1 fruit fly cellular context compared by ENCODE assay signal in genomic region chr3L:5096674-5097073, dm6.
TF ChIP-seq lines count a peak whose summit lies in the region.

No protein-coding gene starts in this region.

TF ChIP-seq in whole organism, prepupa, 60 proteins besides CTCF, POLR2A, EP300 and RAD21 (continued from another document):
- TF ChIP-seq fd85E (GFP tag; optimal IDR thresholded peaks at IDR 0.05; lab: Kevin White, UChicago) (no peak), CG4318 (GFP tag; optimal IDR thresholded peaks at IDR 0.05; lab: Kevin White, UChicago) (no peak), OdsH (GFP tag; optimal IDR thresholded peaks at IDR 0.05; lab: Kevin White, UChicago) (peak; percentile 45), fd59A (GFP tag; optimal IDR thresholded peaks at IDR 0.05; lab: Kevin White, UChicago) (no peak), CG31627 (GFP tag; optimal IDR thresholded peaks at IDR 0.05; lab: Kevin White, UChicago) (no peak), topi (GFP tag; optimal IDR thresholded peaks at IDR 0.05; lab: Kevin White, UChicago) (peak; percentile 20), CG6808 (GFP tag; optimal IDR thresholded peaks at IDR 0.05; lab: Kevin White, UChicago) (peak; percentile 1), Hr38 (GFP tag; optimal IDR thresholded peaks at IDR 0.05; lab: Kevin White, UChicago) (no peak), fkh (GFP tag; optimal IDR thresholded peaks at IDR 0.05; lab: Kevin White, UChicago) (no peak), achi (GFP tag; optimal IDR thresholded peaks at IDR 0.05; lab: Kevin White, UChicago) (peak; percentile 31), Hr4 (GFP tag; optimal IDR thresholded peaks at IDR 0.05; lab: Kevin White, UChicago) (no peak), Blimp-1 (GFP tag; optimal IDR thresholded peaks at IDR 0.05; lab: Kevin White, UChicago) (no peak), CG8119 (GFP tag; IDR thresholded peaks at IDR 0.05; lab: Robert Waterston, UW) (no peak), esn (GFP tag; optimal IDR thresholded peaks at IDR 0.05; lab: Kevin White, UChicago) (no peak), CG7368 (GFP tag; optimal IDR thresholded peaks at IDR 0.05; lab: Kevin White, UChicago) (no peak), CG11902 (GFP tag; optimal IDR thresholded peaks at IDR 0.05; lab: Kevin White, UChicago) (no peak), CG16779 (tag; optimal IDR thresholded peaks at IDR 0.05; lab: Kevin White, UChicago) (no peak), CG10669 (GFP tag; optimal IDR thresholded peaks at IDR 0.05; lab: Kevin White, UChicago) (peak; percentile 45), CG6792 (GFP tag; optimal IDR thresholded peaks at IDR 0.05; lab: Kevin White, UChicago) (peak; percentile 2), CG9139 (GFP tag; optimal IDR thresholded peaks at IDR 0.05; lab: Kevin White, UChicago) (peak; percentile 16), Smox (GFP tag; optimal IDR thresholded peaks at IDR 0.05; lab: Kevin White, UChicago) (no peak), Hr39 (GFP tag; optimal IDR thresholded peaks at IDR 0.05; lab: Kevin White, UChicago) (no peak), CG10631 (GFP tag; optimal IDR thresholded peaks at IDR 0.05; lab: Kevin White, UChicago) (no peak), Eip78C (GFP tag; lab: Kevin White, UChicago) (peak; percentile 89), Ets96B (tag; optimal IDR thresholded peaks at IDR 0.05; lab: Kevin White, UChicago) (no peak), cyc (GFP tag; optimal IDR thresholded peaks at IDR 0.05; lab: Kevin White, UChicago) (no peak), CG3919 (GFP tag; optimal IDR thresholded peaks at IDR 0.05; lab: Kevin White, UChicago) (peak; percentile 53), CG32006 (GFP tag; optimal IDR thresholded peaks at IDR 0.05; lab: Kevin White, UChicago) (no peak), Ets21C (GFP tag; optimal IDR thresholded peaks at IDR 0.05; lab: Kevin White, UChicago) (no peak), Sox15 (GFP tag; optimal IDR thresholded peaks at IDR 0.05; lab: Kevin White, UChicago) (no peak), vri (GFP tag; optimal IDR thresholded peaks at IDR 0.05; lab: Kevin White, UChicago) (no peak), acj6 (GFP tag; optimal IDR thresholded peaks at IDR 0.05; lab: Kevin White, UChicago) (peak; percentile 31), CG34406 (GFP tag; optimal IDR thresholded peaks at IDR 0.05; lab: Kevin White, UChicago) (peak; percentile 58)
